Worm (Caenorhabditis elegans) whole organism, early embryonic: ENCODE measurements around the gene ifta-2.

Source experiments
- B0310.2 ChIP-seq: sonication (generic microtip); optimal IDR thresholded peaks from 2 replicates; lab custom pipeline; 2016; ENCODE audit warnings: mild to moderate bottlenecking, missing genetic modification characterization, missing compliant biosample characterization
- ama-1 ChIP-seq: fragments of 150-350 bp; optimal IDR thresholded peaks from 2 replicates; lab custom pipeline; 2014
- ceh-36 ChIP-seq: sonication (generic microtip); optimal IDR thresholded peaks from 2 replicates; lab custom pipeline; 2016; ENCODE audit warnings: missing genetic modification characterization, inconsistent platforms, missing compliant biosample characterization
- flt-1 ChIP-seq: fragments of 200-800 bp; sonication (Bioruptor generic); IDR thresholded peaks from 2 replicates; pipeline ENCODE4 v1.3.6; 2022; ENCODE audit warnings: missing genetic modification characterization, missing compliant biosample characterization
- hnd-1 ChIP-seq: sonication (generic microtip); optimal IDR thresholded peaks from 2 replicates; lab custom pipeline; 2016; ENCODE audit warnings: missing genetic modification characterization, missing compliant biosample characterization
- pes-1 ChIP-seq: fragments of 200-800 bp; sonication (Bioruptor generic); IDR thresholded peaks from 2 replicates; pipeline ENCODE4 v1.3.6; 2022; ENCODE audit warnings: missing genetic modification reagents, missing genetic modification characterization, missing compliant biosample characterization
- tbx-11 ChIP-seq: fragments of 200-800 bp; sonication (Bioruptor generic); IDR thresholded peaks from 2 replicates; pipeline ENCODE4 v1.3.6; 2022; ENCODE audit warnings: missing genetic modification characterization, missing compliant biosample characterization
- tbx-37 ChIP-seq: fragments of 200-800 bp; sonication (Bioruptor generic); conservative IDR thresholded peaks from 2 replicates; pipeline ENCODE4 v1.3.6; 2022; ENCODE audit warnings: missing genetic modification reagents, missing genetic modification characterization, missing compliant biosample characterization
- tra-4 ChIP-seq: sonication (generic microtip); optimal IDR thresholded peaks from 2 replicates; lab custom pipeline; 2017; ENCODE audit warnings: missing genetic modification characterization, missing compliant biosample characterization

DNA sequence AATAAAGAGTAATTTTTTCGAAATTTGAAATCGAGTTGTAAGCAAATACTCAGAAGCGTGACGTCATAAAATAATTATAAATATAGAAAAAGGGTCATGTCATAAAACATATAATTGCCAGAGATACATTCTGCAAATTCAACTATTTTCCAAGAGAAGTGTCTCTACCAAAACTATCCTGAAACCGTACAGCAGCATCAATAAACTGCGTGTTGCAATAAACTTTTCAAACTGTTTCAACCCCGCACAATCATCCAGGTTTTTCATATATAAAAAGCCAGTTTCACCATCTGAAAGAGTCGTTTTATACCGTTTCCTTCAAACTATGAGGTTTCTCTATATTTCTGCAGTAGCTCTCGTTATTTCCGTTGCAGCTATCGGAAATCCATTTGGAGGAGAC is 41.6 kb upstream of the ifta-2 start, which contains the start of gene C49C3.11:
- TF ChIP-seq ceh-36 (tag; lab: Kevin White, UChicago) = no peak
- TF ChIP-seq pes-1 (GFP tag; lab: Robert Waterston, UW) = no peak
- no peak for TF ChIP-seq tra-4 (tag; lab: Kevin White, UChicago)
- no peak for TF ChIP-seq ama-1
- TF ChIP-seq tbx-37 = no peak
- TF ChIP-seq hnd-1 (tag; lab: Kevin White, UChicago) = no peak
- TF ChIP-seq B0310.2 (tag; lab: Kevin White, UChicago) = no peak
- TF ChIP-seq flt-1 = no peak
- TF ChIP-seq tbx-11 (GFP tag; lab: Robert Waterston, UW) = no peak
